Fruit fly (Drosophila melanogaster): ENCODE measurements around the gene Ten-a.

DNA sequence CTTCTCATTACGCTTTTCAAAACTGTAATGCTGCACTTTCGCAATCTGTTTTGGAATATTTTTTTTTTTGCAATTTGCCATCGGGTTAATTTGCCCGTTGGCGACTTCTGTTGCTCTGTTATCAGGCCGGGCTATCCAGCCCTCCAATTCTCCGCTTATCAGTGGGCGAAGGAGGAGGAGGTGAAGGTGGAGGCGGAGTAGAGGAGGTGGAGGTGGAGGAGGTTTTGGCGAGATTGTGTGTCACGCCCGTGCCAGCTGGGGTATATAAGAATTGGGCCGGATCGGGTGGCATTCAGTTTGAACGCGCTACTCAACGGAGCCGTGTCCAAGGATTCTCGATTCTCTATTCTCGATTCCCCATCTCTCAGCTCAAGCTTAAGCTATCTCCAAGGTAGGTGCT, 29.4 kb upstream of the Ten-a start:
- TF ChIP-seq Sin3A (optimal IDR thresholded peaks at IDR 0.05) = no peak
- no peak for TF ChIP-seq Myc (optimal IDR thresholded peaks at IDR 0.05)
- no peak for TF ChIP-seq h (optimal IDR thresholded peaks at IDR 0.05)
- no peak for TF ChIP-seq insv (optimal IDR thresholded peaks at IDR 0.05)
- no peak for TF ChIP-seq psq (optimal IDR thresholded peaks at IDR 0.05)
- no peak for TF ChIP-seq ttk (optimal IDR thresholded peaks at IDR 0.05)

All from Kc167 (cell line).